Fruit fly (Drosophila melanogaster) whole organism: ENCODE data around the gene Rrp6.

ENCODE experiments used
- CG8478 ChIP-seq: fragments of >200 bp; optimal IDR thresholded peaks from 2 replicates; lab custom pipeline; 2018; ENCODE audit warnings: inconsistent platforms
- Dll ChIP-seq: fragments of >200 bp; optimal IDR thresholded peaks from 2 replicates; lab custom pipeline; 2017
- EcR ChIP-seq, 2 experiments: fragments of >200 bp; optimal IDR thresholded peaks; 2 replicates each; lab custom pipeline; 2017; ENCODE audit warnings: missing biosample characterization in 2 of 2, missing genetic modification characterization in 2 of 2, missing genetic modification reagents in 2 of 2
- pan ChIP-seq: fragments of >200 bp; optimal IDR thresholded peaks from 2 replicates; lab custom pipeline; 2017
- usp ChIP-seq: fragments of >200 bp; optimal IDR thresholded peaks from 2 replicates; lab custom pipeline; 2017; ENCODE audit warnings: missing biosample characterization, missing genetic modification characterization, mixed read lengths

- TF ChIP-seq usp (GFP tag; lab: Kevin White, UChicago) (no peak), pan (lab: Kevin White, UChicago) (no peak), CG8478 (lab: Kevin White, UChicago) (no peak), Dll (no peak), EcR (GFP tag; optimal IDR thresholded peaks at IDR 0.05; lab: Kevin White, UChicago) (no peak)
Measured at dm6 chr3R:14912449-14912987, 26.5 kb upstream of the Rrp6 start.
